Fruit fly (Drosophila melanogaster) whole organism, pupa: Measurements from ENCODE around the gene CG15695.

Experiments used
- CG10348 ChIP-seq: fragments of 200-800 bp; sonication (Bioruptor generic); IDR thresholded peaks from 2 replicates; pipeline ENCODE4 v1.3.6; 2022; ENCODE audit warnings: missing biosample characterization, missing genetic modification characterization
- CG12605 ChIP-seq: fragments of 200-800 bp; sonication (Bioruptor generic); IDR thresholded peaks from 2 replicates; pipeline ENCODE4 v1.3.6; 2022; ENCODE audit warnings: missing biosample characterization, missing genetic modification characterization
- CG13204 ChIP-seq: fragments of 200-800 bp; sonication (Bioruptor generic); optimal IDR thresholded peaks from 2 replicates; lab custom pipeline; 2018; ENCODE audit warnings: missing biosample characterization, mild to moderate bottlenecking, missing genetic modification characterization, moderate library complexity
- CG14655 ChIP-seq: fragments of 200-800 bp; sonication (Bioruptor generic); optimal IDR thresholded peaks from 3 replicates; lab custom pipeline; 2017; ENCODE audit warnings: mild to moderate bottlenecking, missing biosample characterization, missing genetic modification reagents, missing genetic modification characterization
- CG15710 ChIP-seq: fragments of 200-800 bp; sonication (Bioruptor generic); optimal IDR thresholded peaks from 2 replicates; lab custom pipeline; 2018; ENCODE audit warnings: missing biosample characterization, mild to moderate bottlenecking, missing genetic modification characterization, moderate library complexity
- CG17806 ChIP-seq: fragments of 200-800 bp; sonication (Bioruptor generic); optimal IDR thresholded peaks from 2 replicates; lab custom pipeline; 2018; ENCODE audit warnings: missing biosample characterization, mild to moderate bottlenecking, missing genetic modification characterization, moderate library complexity
- CG32121 ChIP-seq: fragments of 200-800 bp; sonication (Bioruptor generic); IDR thresholded peaks from 2 replicates; pipeline ENCODE4 v1.3.6; 2022; ENCODE audit warnings: missing biosample characterization, missing genetic modification characterization
- CG34367 ChIP-seq: fragments of 200-800 bp; sonication (Bioruptor generic); optimal IDR thresholded peaks from 2 replicates; lab custom pipeline; 2018; ENCODE audit warnings: missing biosample characterization, mild to moderate bottlenecking, missing genetic modification characterization
- CG4496 ChIP-seq: fragments of 200-800 bp; sonication (Bioruptor generic); IDR thresholded peaks from 3 replicates; pipeline ENCODE4 v1.3.6; 2022; ENCODE audit warnings: missing biosample characterization, missing genetic modification characterization
- CG8159 ChIP-seq: fragments of 200-800 bp; sonication (Bioruptor generic); optimal IDR thresholded peaks from 3 replicates; lab custom pipeline; 2018; ENCODE audit warnings: missing biosample characterization, mild to moderate bottlenecking, missing genetic modification characterization, moderate library complexity
- CG8301 ChIP-seq: fragments of 200-800 bp; sonication (Bioruptor generic); optimal IDR thresholded peaks from 2 replicates; lab custom pipeline; 2018; ENCODE audit warnings: missing biosample characterization, mild to moderate bottlenecking, missing genetic modification characterization
- CG9948 ChIP-seq: fragments of 200-800 bp; sonication (Bioruptor generic); optimal IDR thresholded peaks from 2 replicates; lab custom pipeline; 2018; ENCODE audit warnings: missing biosample characterization, mild to moderate bottlenecking, missing genetic modification characterization, moderate library complexity
- D1 ChIP-seq: fragments of 200-800 bp; sonication (Bioruptor generic); optimal IDR thresholded peaks from 2 replicates; lab custom pipeline; 2018; ENCODE audit warnings: missing biosample characterization, mild to moderate bottlenecking, missing genetic modification characterization, moderate library complexity
- EcR ChIP-seq: fragments of 200-800 bp; sonication (Bioruptor generic); optimal IDR thresholded peaks from 3 replicates; lab custom pipeline; 2019; ENCODE audit warnings: missing biosample characterization, missing genetic modification characterization, mild to moderate bottlenecking, moderate library complexity, missing genetic modification reagents
- Ets98B ChIP-seq: fragments of 200-800 bp; sonication (Bioruptor generic); IDR thresholded peaks from 2 replicates; pipeline ENCODE4 v1.3.6; 2022; ENCODE audit warnings: missing biosample characterization, missing genetic modification characterization
- Pif1A ChIP-seq: fragments of 200-800 bp; sonication (Bioruptor generic); optimal IDR thresholded peaks from 3 replicates; lab custom pipeline; 2016; ENCODE audit warnings: missing biosample characterization, missing genetic modification characterization
- Pif1B ChIP-seq: fragments of 200-800 bp; sonication (Bioruptor generic); optimal IDR thresholded peaks from 3 replicates; lab custom pipeline; 2016; ENCODE audit warnings: missing biosample characterization, missing genetic modification characterization
- Snoo ChIP-seq: fragments of 200-800 bp; sonication (Bioruptor generic); optimal IDR thresholded peaks from 3 replicates; lab custom pipeline; 2017; ENCODE audit warnings: missing biosample characterization, mild to moderate bottlenecking, missing genetic modification characterization, inconsistent platforms
- fd96Ca ChIP-seq: fragments of 200-800 bp; sonication (Bioruptor generic); IDR thresholded peaks from 3 replicates; pipeline ENCODE4 v1.3.6; 2022; ENCODE audit warnings: missing biosample characterization, missing genetic modification characterization
- gl ChIP-seq: fragments of 200-800 bp; sonication (Bioruptor generic); optimal IDR thresholded peaks from 2 replicates; lab custom pipeline; 2018; ENCODE audit warnings: missing biosample characterization, mild to moderate bottlenecking, missing genetic modification characterization
- rn ChIP-seq: fragments of 200-800 bp; sonication (Bioruptor generic); IDR thresholded peaks from 2 replicates; pipeline ENCODE4 v1.3.6; 2022; ENCODE audit warnings: missing biosample characterization, missing genetic modification characterization

CG15695 gene

dm6 chr3R:20877436-20877835 lies 35.5 kb downstream of the CG15695 start, which contains the start of gene TotZ:
TSS of gene TotZ (plus strand) at chr3R:20877736.
- TF ChIP-seq CG12605 (no peak), CG4496 (GFP tag; lab: Robert Waterston, UW) (no peak), CG15710 (tag; lab: Kevin White, UChicago) (no peak), CG34367 (tag; lab: Kevin White, UChicago) (no peak), fd96Ca (no peak), CG32121 (GFP tag; lab: Robert Waterston, UW) (no peak), EcR (GFP tag; lab: Kevin White, UChicago) (no peak), Pif1A (no peak), gl (no peak), Snoo (no peak), CG13204 (GFP tag; lab: Kevin White, UChicago) (no peak), Pif1B (GFP tag; lab: Kevin White, UChicago) (no peak), CG8159 (tag; lab: Kevin White, UChicago) (no peak), CG14655 (GFP tag; lab: Kevin White, UChicago) (no peak), CG10348 (GFP tag; lab: Robert Waterston, UW) (no peak), CG17806 (tag; lab: Kevin White, UChicago) (no peak), Ets98B (GFP tag; lab: Robert Waterston, UW) (no peak), D1 (tag; lab: Kevin White, UChicago) (no peak), rn (GFP tag; lab: Robert Waterston, UW) (no peak)

dm6 chr3R:20890505-20890904 lies 48.6 kb downstream of the CG15695 start:
- no peak for TF ChIP-seq CG34367 (tag; lab: Kevin White, UChicago)

- no peak for TF ChIP-seq EcR (GFP tag; lab: Kevin White, UChicago)
- no peak for TF ChIP-seq CG14655 (GFP tag; lab: Kevin White, UChicago)
- no peak for TF ChIP-seq CG9948
- no peak for TF ChIP-seq Pif1A
- TF ChIP-seq CG34367 (tag; lab: Kevin White, UChicago): no peak
- TF ChIP-seq CG15710 (tag; lab: Kevin White, UChicago): no peak
- no peak for TF ChIP-seq D1 (tag; lab: Kevin White, UChicago)
- TF ChIP-seq CG8301 (tag; lab: Kevin White, UChicago): no peak
- TF ChIP-seq CG10348 (GFP tag; lab: Robert Waterston, UW): no peak
- TF ChIP-seq fd96Ca: no peak
- no peak for TF ChIP-seq gl
- TF ChIP-seq Snoo: no peak
- TF ChIP-seq CG8159 (tag; lab: Kevin White, UChicago): no peak
- TF ChIP-seq rn (GFP tag; lab: Robert Waterston, UW): no peak
Observed at dm6 chr3R:20890920-20891319, 49.0 kb downstream of the CG15695 start.

- TF ChIP-seq Ets98B (GFP tag; lab: Robert Waterston, UW): no peak
- TF ChIP-seq CG34367 (tag; lab: Kevin White, UChicago): no peak
- TF ChIP-seq CG4496 (GFP tag; lab: Robert Waterston, UW): no peak
- no peak for TF ChIP-seq Pif1A
- no peak for TF ChIP-seq CG8301 (tag; lab: Kevin White, UChicago)
- no peak for TF ChIP-seq Snoo
- TF ChIP-seq EcR (GFP tag; lab: Kevin White, UChicago): no peak
- TF ChIP-seq D1 (tag; lab: Kevin White, UChicago): no peak
- TF ChIP-seq CG15710 (tag; lab: Kevin White, UChicago): no peak
- no peak for TF ChIP-seq gl
- TF ChIP-seq, all 21 proteins: peak for 0
Observed at dm6 chr3R:20891495-20891894, 49.6 kb downstream of the CG15695 start.
